Fruit fly (Drosophila melanogaster) Kc167 (cell line): Measurements from ENCODE around the gene PGRP-SB1.

ENCODE experiments used
- Sin3A ChIP-seq: fragments of >200 bp; optimal IDR thresholded peaks from 2 replicates; lab custom pipeline; 2018; ENCODE audit warnings: missing external identifiers
- h ChIP-seq: fragments of >200 bp; optimal IDR thresholded peaks from 3 replicates; lab custom pipeline; 2018; ENCODE audit warnings: missing external identifiers
- psq ChIP-seq: fragments of >200 bp; optimal IDR thresholded peaks from 2 replicates; lab custom pipeline; 2017; ENCODE audit warnings: missing external identifiers

DNA sequence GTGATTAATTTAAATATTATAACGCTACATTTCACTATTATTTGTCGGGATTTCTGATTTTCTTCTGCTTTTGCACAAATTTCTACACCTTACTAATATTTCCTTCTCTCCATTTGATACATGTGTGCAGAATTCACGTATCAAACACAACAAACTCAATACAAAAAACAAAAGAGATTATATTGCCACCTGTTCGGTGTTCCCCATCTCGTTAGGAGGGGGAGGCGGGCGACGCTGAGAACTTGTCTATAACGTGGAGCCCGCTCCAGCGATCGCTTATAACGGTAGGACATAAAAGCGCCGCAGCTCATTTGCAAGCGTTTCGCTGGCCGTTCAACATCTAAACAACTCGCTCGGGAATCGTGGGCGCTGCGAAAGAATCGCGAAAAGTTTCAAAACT is 5.5 kb upstream of the PGRP-SB1 start, which contains the start of gene CG9701:
- TF ChIP-seq h: no peak
- no peak for TF ChIP-seq Sin3A
- no peak for TF ChIP-seq psq (lab: Kevin White, UChicago)
